Worm (Caenorhabditis elegans) whole organism, late embryonic: Measurements from ENCODE around the gene C06E1.7.

ENCODE experiments used
- C08G9.2 ChIP-seq: sonication (generic microtip); optimal IDR thresholded peaks from 2 replicates; lab custom pipeline; 2016; ENCODE audit warnings: mild to moderate bottlenecking, missing genetic modification characterization, moderate library complexity, missing compliant biosample characterization
- K09A11.1 ChIP-seq: sonication (generic microtip); optimal IDR thresholded peaks from 2 replicates; lab custom pipeline; 2017; ENCODE audit warnings: antibody characterized with exemption, mild to moderate bottlenecking, missing genetic modification characterization, missing compliant biosample characterization; ENCODE audit not compliant: insufficient read depth
- T23F11.4 ChIP-seq: fragments of 200-800 bp; sonication (Bioruptor generic); optimal IDR thresholded peaks from 2 replicates; lab custom pipeline; 2018; ENCODE audit warnings: mild to moderate bottlenecking, missing genetic modification characterization, missing compliant biosample characterization
- Y22D7AL.16 ChIP-seq: sonication (generic microtip); optimal IDR thresholded peaks from 2 replicates; lab custom pipeline; 2016; ENCODE audit warnings: missing genetic modification characterization, missing compliant biosample characterization
- ama-1 ChIP-seq: fragments of 150-350 bp; optimal IDR thresholded peaks from 2 replicates; lab custom pipeline; 2014
- ceh-14 ChIP-seq: sonication (generic microtip); optimal IDR thresholded peaks from 2 replicates; lab custom pipeline; 2016; ENCODE audit warnings: missing genotype, missing genetic modification characterization, missing compliant biosample characterization
- ceh-18 ChIP-seq: sonication (generic microtip); optimal IDR thresholded peaks from 2 replicates; lab custom pipeline; 2016; ENCODE audit warnings: missing genetic modification characterization, missing compliant biosample characterization
- ceh-19 ChIP-seq: fragments of 200-800 bp; sonication (Bioruptor generic); optimal IDR thresholded peaks from 2 replicates; lab custom pipeline; 2018; ENCODE audit warnings: mild to moderate bottlenecking, missing genetic modification characterization, missing compliant biosample characterization
- ceh-2 ChIP-seq: sonication (generic microtip); optimal IDR thresholded peaks from 2 replicates; lab custom pipeline; 2016; ENCODE audit warnings: missing genotype, missing genetic modification characterization, missing compliant biosample characterization
- ceh-22 ChIP-seq: sonication (generic microtip); optimal IDR thresholded peaks from 2 replicates; lab custom pipeline; 2017; ENCODE audit warnings: missing biosample characterization, missing genetic modification characterization
- ceh-30 ChIP-seq: fragments of 150-350 bp; optimal IDR thresholded peaks from 2 replicates; lab custom pipeline; 2014; ENCODE audit warnings: missing biosample characterization, missing genetic modification characterization
- ceh-31 ChIP-seq: sonication (generic microtip); optimal IDR thresholded peaks from 2 replicates; lab custom pipeline; 2016; ENCODE audit warnings: missing genetic modification characterization, missing compliant biosample characterization
- ceh-34 ChIP-seq: sonication (generic microtip); optimal IDR thresholded peaks from 2 replicates; lab custom pipeline; 2016; ENCODE audit warnings: mild to moderate bottlenecking, missing genetic modification characterization, missing compliant biosample characterization
- ceh-45 ChIP-seq: fragments of 200-800 bp; sonication (Bioruptor generic); IDR thresholded peaks from 2 replicates; pipeline ENCODE4 v1.3.6; 2022; ENCODE audit warnings: missing genetic modification reagents, missing genetic modification characterization, missing compliant biosample characterization
- ceh-6 ChIP-seq: fragments of 200-800 bp; sonication (Bioruptor generic); optimal IDR thresholded peaks from 2 replicates; lab custom pipeline; 2018; ENCODE audit warnings: mild to moderate bottlenecking, missing genetic modification characterization, missing compliant biosample characterization
- dmd-4 ChIP-seq: sonication (generic microtip); optimal IDR thresholded peaks from 2 replicates; lab custom pipeline; 2016; ENCODE audit warnings: borderline replicate concordance, missing genetic modification characterization, missing compliant biosample characterization
- elt-4 ChIP-seq: sonication (generic microtip); optimal IDR thresholded peaks from 2 replicates; lab custom pipeline; 2016; ENCODE audit warnings: missing genetic modification characterization, missing compliant biosample characterization
- ets-4 ChIP-seq: sonication (generic microtip); optimal IDR thresholded peaks from 2 replicates; lab custom pipeline; 2016; ENCODE audit warnings: missing genetic modification characterization, missing compliant biosample characterization
- fax-1 ChIP-seq: sonication (generic microtip); optimal IDR thresholded peaks from 2 replicates; lab custom pipeline; 2016; ENCODE audit warnings: missing genotype, missing genetic modification characterization, missing compliant biosample characterization
- fkh-6 ChIP-seq: sonication (generic microtip); optimal IDR thresholded peaks from 2 replicates; lab custom pipeline; 2016; ENCODE audit warnings: missing genetic modification characterization, missing compliant biosample characterization
- gmeb-2 ChIP-seq: sonication (generic microtip); optimal IDR thresholded peaks from 2 replicates; lab custom pipeline; 2016; ENCODE audit warnings: missing genetic modification characterization, inconsistent platforms, missing compliant biosample characterization
- hlh-13 ChIP-seq: fragments of 200-800 bp; sonication (Bioruptor generic); optimal IDR thresholded peaks from 2 replicates; lab custom pipeline; 2018; ENCODE audit warnings: mild to moderate bottlenecking, missing genetic modification characterization, missing compliant biosample characterization
- hlh-6 ChIP-seq: sonication (generic microtip); optimal IDR thresholded peaks from 2 replicates; lab custom pipeline; 2016; ENCODE audit warnings: missing genotype, missing genetic modification characterization, missing compliant biosample characterization
- madf-2 ChIP-seq: sonication (generic microtip); optimal IDR thresholded peaks from 2 replicates; lab custom pipeline; 2017; ENCODE audit warnings: missing genetic modification characterization, missing compliant biosample characterization
- mec-3 ChIP-seq: sonication (generic microtip); optimal IDR thresholded peaks from 2 replicates; lab custom pipeline; 2016; ENCODE audit warnings: borderline replicate concordance, missing genetic modification characterization, missing compliant biosample characterization
- nhr-11 ChIP-seq: fragments of 150-350 bp; optimal IDR thresholded peaks from 2 replicates; lab custom pipeline; 2014; ENCODE audit warnings: missing biosample characterization, missing genetic modification characterization
- nhr-232 ChIP-seq: sonication (generic microtip); optimal IDR thresholded peaks from 2 replicates; lab custom pipeline; 2016; ENCODE audit warnings: missing genetic modification characterization, missing compliant biosample characterization
- npax-4 ChIP-seq: sonication (generic microtip); optimal IDR thresholded peaks from 2 replicates; lab custom pipeline; 2016; ENCODE audit warnings: missing genetic modification characterization, missing compliant biosample characterization
- pag-3 ChIP-seq: sonication (generic microtip); optimal IDR thresholded peaks from 2 replicates; lab custom pipeline; 2016; ENCODE audit warnings: missing compliant biosample characterization, missing genetic modification characterization, borderline replicate concordance
- pat-9 ChIP-seq: fragments of 200-800 bp; sonication (Bioruptor generic); optimal IDR thresholded peaks from 2 replicates; lab custom pipeline; 2018; ENCODE audit warnings: mild to moderate bottlenecking, missing genetic modification characterization, moderate library complexity, missing compliant biosample characterization
- pax-1 ChIP-seq: fragments of 150-350 bp; optimal IDR thresholded peaks from 2 replicates; lab custom pipeline; 2014; ENCODE audit warnings: missing biosample characterization, missing genetic modification characterization
- rnt-1 ChIP-seq: sonication (generic microtip); optimal IDR thresholded peaks from 2 replicates; lab custom pipeline; 2016; ENCODE audit warnings: missing genetic modification characterization, missing compliant biosample characterization
- sdc-2 ChIP-seq: sonication (generic microtip); optimal IDR thresholded peaks from 2 replicates; lab custom pipeline; 2016; ENCODE audit warnings: missing genotype, missing genetic modification characterization, missing compliant biosample characterization
- sox-2 ChIP-seq: fragments of 200-800 bp; sonication (Bioruptor generic); IDR thresholded peaks from 2 replicates; pipeline ENCODE4 v1.3.6; 2022; ENCODE audit warnings: missing genetic modification reagents, missing genetic modification characterization, missing compliant biosample characterization
- sox-4 ChIP-seq: sonication (generic microtip); optimal IDR thresholded peaks from 2 replicates; lab custom pipeline; 2017; ENCODE audit warnings: mild to moderate bottlenecking, missing genetic modification characterization, inconsistent platforms, missing compliant biosample characterization
- syd-9 ChIP-seq: sonication (generic microtip); optimal IDR thresholded peaks from 2 replicates; lab custom pipeline; 2016; ENCODE audit warnings: mild to moderate bottlenecking, missing genetic modification characterization, moderate library complexity, missing compliant biosample characterization
- unc-42 ChIP-seq: sonication (generic microtip); optimal IDR thresholded peaks from 2 replicates; lab custom pipeline; 2016; ENCODE audit warnings: missing genotype, missing genetic modification characterization, missing compliant biosample characterization
- unc-86 ChIP-seq: sonication (generic microtip); optimal IDR thresholded peaks from 2 replicates; lab custom pipeline; 2016; ENCODE audit warnings: missing genetic modification characterization, missing compliant biosample characterization

Gene C06E1.7

ce11 chrIII:8580802-8581201, 12.7 kb downstream of the C06E1.7 start, which contains the start of gene doxa-1:
doxa-1 (plus strand) TSS chrIII:8581102.
- TF ChIP-seq ets-4 (tag; lab: Kevin White, UChicago) (no peak), ceh-6 (GFP tag; lab: Kevin White, UChicago) (no peak), ama-1 (lab: Kevin White, UChicago) (no peak), T23F11.4 (GFP tag; lab: Kevin White, UChicago) (no peak), madf-2 (tag; lab: Kevin White, UChicago) (no peak), hlh-13 (GFP tag; lab: Kevin White, UChicago) (no peak), npax-4 (tag; lab: Kevin White, UChicago) (no peak), ceh-30 (tag; lab: Kevin White, UChicago) (no peak), ceh-14 (tag; lab: Kevin White, UChicago) (no peak), C08G9.2 (tag; lab: Kevin White, UChicago) (no peak), sox-2 (GFP tag; lab: Robert Waterston, UW) (no peak), ceh-22 (no peak)

ce11 chrIII:8579367-8579766, 14.2 kb downstream of the C06E1.7 start:
- no peak for TF ChIP-seq unc-42 (tag; lab: Kevin White, UChicago)

- TF ChIP-seq elt-4: no peak
- TF ChIP-seq Y22D7AL.16: no peak
- no peak for TF ChIP-seq fax-1 (tag; lab: Kevin White, UChicago)
- no peak for TF ChIP-seq nhr-11
- TF ChIP-seq fkh-6 (tag; lab: Kevin White, UChicago): no peak
- no peak for TF ChIP-seq rnt-1
- no peak for TF ChIP-seq ceh-18 (tag; lab: Kevin White, UChicago)
- TF ChIP-seq ceh-19 (GFP tag; lab: Kevin White, UChicago): no peak
- TF ChIP-seq ets-4 (tag; lab: Kevin White, UChicago): no peak
- TF ChIP-seq ceh-31: no peak
- TF ChIP-seq dmd-4 (tag; lab: Kevin White, UChicago): no peak
- no peak for TF ChIP-seq sox-4 (tag; lab: Kevin White, UChicago)
- no peak for TF ChIP-seq K09A11.1
- no peak for TF ChIP-seq gmeb-2 (tag; lab: Kevin White, UChicago)
- no peak for TF ChIP-seq ceh-45 (GFP tag; lab: Robert Waterston, UW)
- TF ChIP-seq mec-3 (tag; lab: Kevin White, UChicago): no peak
- TF ChIP-seq, all 69 proteins: peak for 0
Measured at ce11 chrIII:8578381-8578780, 15.1 kb downstream of the C06E1.7 start.

DNA sequence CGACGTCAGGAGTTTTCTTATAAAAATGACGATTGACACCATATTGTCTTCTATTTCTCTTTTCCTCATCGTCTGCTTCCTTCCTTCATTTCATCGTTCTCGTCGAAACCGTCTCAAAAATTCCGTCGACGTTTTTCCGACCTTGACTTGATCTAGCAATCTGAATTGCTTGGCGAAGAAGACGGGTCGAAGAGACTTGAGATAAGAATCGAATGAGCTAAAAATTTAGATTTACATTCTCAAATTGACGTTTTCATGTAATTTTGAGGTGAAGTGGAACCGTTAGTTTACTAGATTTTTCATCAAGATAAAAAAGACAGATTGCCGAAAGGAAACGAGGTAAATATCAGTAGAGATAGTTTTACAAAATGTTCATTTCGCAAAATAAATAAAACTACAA, 16.0 kb downstream of the C06E1.7 start:
- no peak for TF ChIP-seq pat-9 (tag; lab: Kevin White, UChicago)
- TF ChIP-seq fax-1 (tag; lab: Kevin White, UChicago): no peak
- TF ChIP-seq pax-1 (tag; lab: Kevin White, UChicago): no peak
- TF ChIP-seq sdc-2: no peak
- TF ChIP-seq hlh-6: no peak
- no peak for TF ChIP-seq npax-4 (tag; lab: Kevin White, UChicago)
- no peak for TF ChIP-seq hlh-13 (GFP tag; lab: Kevin White, UChicago)
- no peak for TF ChIP-seq nhr-232 (tag; lab: Kevin White, UChicago)
- no peak for TF ChIP-seq ceh-2 (tag; lab: Kevin White, UChicago)
- TF ChIP-seq syd-9 (tag; lab: Kevin White, UChicago): no peak
- no peak for TF ChIP-seq K09A11.1
- TF ChIP-seq pag-3 (tag; lab: Kevin White, UChicago): no peak
- TF ChIP-seq unc-86 (tag; lab: Kevin White, UChicago): no peak
- no peak for TF ChIP-seq ceh-34 (tag; lab: Kevin White, UChicago)
- TF ChIP-seq ets-4 (tag; lab: Kevin White, UChicago): no peak
